Worm (Caenorhabditis elegans) whole organism, midembryonic: ENCODE measurements around the gene B0464.6.
"Not testable (repeated sequence)": the region's sequence is repeated elsewhere in the genome, so short reads cannot be mapped to it uniquely, and the experiment has no call there.

Source experiments
- T22C8.4 ChIP-seq: fragments of 200-800 bp; sonication (Bioruptor generic); IDR thresholded peaks from 2 replicates; pipeline ENCODE4 v1.3.6; 2022; ENCODE audit warnings: missing genetic modification characterization, missing compliant biosample characterization
- flt-1 ChIP-seq: fragments of 200-800 bp; sonication (Bioruptor generic); IDR thresholded peaks from 2 replicates; pipeline ENCODE4 v1.3.6; 2022; ENCODE audit warnings: missing genetic modification characterization, missing compliant biosample characterization

DNA sequence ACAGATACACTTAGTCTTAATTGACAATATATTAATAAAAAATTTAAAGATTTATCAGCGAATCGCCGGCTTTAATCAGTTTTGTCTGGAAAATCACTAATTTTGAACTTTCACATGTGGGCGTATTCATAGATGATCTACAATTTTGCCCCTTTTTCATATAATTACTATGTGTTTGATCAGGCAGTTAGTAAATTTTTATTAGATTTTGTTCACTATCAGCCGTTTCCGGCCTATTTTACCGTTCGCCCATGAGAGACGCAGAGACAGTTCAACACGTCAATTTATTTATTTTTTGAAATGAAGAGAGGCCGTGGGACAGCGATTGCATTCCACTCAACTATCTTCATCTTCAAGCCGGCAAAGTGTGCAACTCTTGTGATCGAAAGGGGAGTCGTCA lies 45.5 kb downstream of the B0464.6 start, which contains the start of gene T26G10.4:
- not testable (repeated sequence) for TF ChIP-seq flt-1, T22C8.4 (GFP tag; lab: Robert Waterston, UW)
